Fruit fly (Drosophila melanogaster): Measurements from ENCODE around the gene CG3223.

The CG3223 gene

dm6 chr3R:7964751-7965319 is 44.4 kb upstream of the CG3223 start (continued):
- TF ChIP-seq nerfin-1 (tag; optimal IDR thresholded peaks at IDR 0.05) (peak; percentile 3), CG10543 (GFP tag; optimal IDR thresholded peaks at IDR 0.05) (no peak), CoRest (tag; optimal IDR thresholded peaks at IDR 0.05) (no peak), row (GFP tag; IDR thresholded peaks at IDR 0.05) (0 out of 3 replicates have a peak, but pooled peaks have one; percentile 16), CG8359 (GFP tag; optimal IDR thresholded peaks at IDR 0.05; ENCODE audit: borderline replicate concordance) (no peak), Gug (GFP tag; IDR thresholded peaks at IDR 0.05) (no peak), zen (tag; optimal IDR thresholded peaks at IDR 0.05) (no peak), CG15479 (GFP tag; optimal IDR thresholded peaks at IDR 0.05) (peak; percentile 62), CG12236 (GFP tag; optimal IDR thresholded peaks at IDR 0.05) (no peak), Hand (GFP tag; optimal IDR thresholded peaks at IDR 0.05) (no peak), Asciz (GFP tag; optimal IDR thresholded peaks at IDR 0.05) (peak; percentile 15), CG34376 (GFP tag; optimal IDR thresholded peaks at IDR 0.05) (peak; percentile 8), Doc3 (GFP tag; IDR thresholded peaks at IDR 0.05; ENCODE audit: partially characterized antibody) (no peak)

dm6 chr3R:7966544-7967264 is 42.5 kb upstream of the CG3223 start:
- TF ChIP-seq Deaf1 (tag; optimal IDR thresholded peaks at IDR 0.05) (peak; percentile 49), Pdp1 (GFP tag; optimal IDR thresholded peaks at IDR 0.05) (peak in 1 of 2 experiments; percentile 30), knrl (GFP tag; IDR thresholded peaks at IDR 0.05; ENCODE audit: partially characterized antibody) (0 out of 3 replicates have a peak, but pooled peaks have one; percentile 9), CG5180 (GFP tag; optimal IDR thresholded peaks at IDR 0.05) (peak; percentile 56), twi (tag; optimal IDR thresholded peaks at IDR 0.05) (no peak), CG17612 (GFP tag; IDR thresholded peaks at IDR 0.05) (no peak), Drgx (GFP tag; IDR thresholded peaks at IDR 0.05) (peak; percentile 48), dmrt99B (tag; optimal IDR thresholded peaks at IDR 0.05) (no peak), Med (GFP tag) (peak; percentile 36), otp (GFP tag; IDR thresholded peaks at IDR 0.05) (0 out of 3 replicates have a peak, but pooled peaks have one; percentile 8), CG42726 (GFP tag; IDR thresholded peaks at IDR 0.05; ENCODE audit: partially characterized antibody) (0 out of 2 replicates have a peak, but pooled peaks have one; percentile 7), Trl (optimal IDR thresholded peaks at IDR 0.05) (peak in 1 of 2 experiments; percentile 5), Trl (GFP tag; optimal IDR thresholded peaks at IDR 0.05) (no peak), sd (tag; optimal IDR thresholded peaks at IDR 0.05) (no peak), tio (GFP tag; optimal IDR thresholded peaks at IDR 0.05) (no peak), nom (GFP tag; optimal IDR thresholded peaks at IDR 0.05) (peak; percentile 27), bcd (GFP tag; optimal IDR thresholded peaks at IDR 0.05) (no peak), CG18764 (GFP tag; optimal IDR thresholded peaks at IDR 0.05) (no peak), Dref (GFP tag; IDR thresholded peaks at IDR 0.05) (no peak)

- no peak for TF ChIP-seq Rfx (GFP tag; IDR thresholded peaks at IDR 0.05)
- peak; percentile 7 for TF ChIP-seq D19A (tag; optimal IDR thresholded peaks at IDR 0.05)
- TF ChIP-seq CG10274 (GFP tag; optimal IDR thresholded peaks at IDR 0.05), result peak; percentile 78
- no peak for TF ChIP-seq CG17612 (GFP tag; IDR thresholded peaks at IDR 0.05)
- TF ChIP-seq CG17361 (GFP tag; IDR thresholded peaks at IDR 0.05), result 0 out of 3 replicates have a peak, but pooled peaks have one; percentile 18
Observed at dm6 chr3R:7967347-7967746, 41.9 kb upstream of the CG3223 start, which contains the start of gene dsx. Gene dsx (minus strand): TSS chr3R:7967408.
